Worm (Caenorhabditis elegans): ENCODE results near the gene Y57G11A.2.

ce11 chrIV:14561677-14562076 is 42.4 kb upstream of the Y57G11A.2 start:
- TF ChIP-seq unc-86 (tag; optimal IDR thresholded peaks at IDR 0.05), result no peak
- TF ChIP-seq blmp-1 (tag; optimal IDR thresholded peaks at IDR 0.05), result no peak
- TF ChIP-seq sup-37 (GFP tag; optimal IDR thresholded peaks at IDR 0.05), result no peak
- no peak for TF ChIP-seq hlh-17 (GFP tag; optimal IDR thresholded peaks at IDR 0.05; ENCODE audit: borderline replicate concordance)
- TF ChIP-seq nhr-237 (tag; optimal IDR thresholded peaks at IDR 0.05), result no peak
- TF ChIP-seq nhr-12 (tag; optimal IDR thresholded peaks at IDR 0.05), result no peak
- TF ChIP-seq ztf-4 (tag; optimal IDR thresholded peaks at IDR 0.05), result no peak
- no peak for TF ChIP-seq pqm-1 (tag; optimal IDR thresholded peaks at IDR 0.05)
- no peak for TF ChIP-seq ama-1 (optimal IDR thresholded peaks at IDR 0.05)
- no peak for TF ChIP-seq ceh-90 (tag; optimal IDR thresholded peaks at IDR 0.05)
- TF ChIP-seq sptf-1 (tag; optimal IDR thresholded peaks at IDR 0.05), result no peak
- no peak for TF ChIP-seq efl-1 (optimal IDR thresholded peaks at IDR 0.05)
- TF ChIP-seq efl-1 (GFP tag; optimal IDR thresholded peaks at IDR 0.05 in 1 of 2), result no peak
- no peak for TF ChIP-seq pag-3 (tag; optimal IDR thresholded peaks at IDR 0.05; ENCODE audit: borderline replicate concordance, insufficient read depth)
- no peak for TF ChIP-seq fos-1 (tag; optimal IDR thresholded peaks at IDR 0.05)
